Worm (Caenorhabditis elegans) whole organism, L4 larva: ENCODE results near the gene idpp-7.

Source experiments
- Y5F2A.4 ChIP-seq: fragments of 200-800 bp; sonication (Bioruptor generic); optimal IDR thresholded peaks from 2 replicates; lab custom pipeline; 2018; ENCODE audit warnings: mild to moderate bottlenecking, missing genetic modification characterization, missing compliant biosample characterization
- ceh-28 ChIP-seq: fragments of 150-350 bp; optimal IDR thresholded peaks from 2 replicates; lab custom pipeline; 2014; ENCODE audit warnings: missing biosample characterization, missing genetic modification reagents, missing genetic modification characterization
- daf-19 ChIP-seq: fragments of 200-800 bp; sonication (Bioruptor generic); conservative IDR thresholded peaks from 2 replicates; pipeline ENCODE4 v1.3.6; 2022; ENCODE audit warnings: missing genetic modification characterization, missing compliant biosample characterization
- dpl-1 ChIP-seq: fragments of 150-350 bp; optimal IDR thresholded peaks from 2 replicates; lab custom pipeline; 2014; ENCODE audit warnings: missing biosample characterization, missing genetic modification reagents, missing genetic modification characterization
- fos-1 ChIP-seq: fragments of 150-350 bp; optimal IDR thresholded peaks from 2 replicates; lab custom pipeline; 2014; ENCODE audit warnings: missing biosample characterization, missing genetic modification characterization
- jun-1 ChIP-seq: fragments of 150-350 bp; optimal IDR thresholded peaks from 2 replicates; lab custom pipeline; 2014; ENCODE audit warnings: missing biosample characterization, missing genetic modification reagents, missing genetic modification characterization
- lin-39 ChIP-seq: fragments of 150-350 bp; optimal IDR thresholded peaks from 2 replicates; lab custom pipeline; 2014; ENCODE audit warnings: missing biosample characterization, missing genetic modification reagents, missing genetic modification characterization
- nhr-77 ChIP-seq: fragments of 150-350 bp; optimal IDR thresholded peaks from 2 replicates; lab custom pipeline; 2014; ENCODE audit warnings: missing biosample characterization, missing genetic modification characterization

DNA sequence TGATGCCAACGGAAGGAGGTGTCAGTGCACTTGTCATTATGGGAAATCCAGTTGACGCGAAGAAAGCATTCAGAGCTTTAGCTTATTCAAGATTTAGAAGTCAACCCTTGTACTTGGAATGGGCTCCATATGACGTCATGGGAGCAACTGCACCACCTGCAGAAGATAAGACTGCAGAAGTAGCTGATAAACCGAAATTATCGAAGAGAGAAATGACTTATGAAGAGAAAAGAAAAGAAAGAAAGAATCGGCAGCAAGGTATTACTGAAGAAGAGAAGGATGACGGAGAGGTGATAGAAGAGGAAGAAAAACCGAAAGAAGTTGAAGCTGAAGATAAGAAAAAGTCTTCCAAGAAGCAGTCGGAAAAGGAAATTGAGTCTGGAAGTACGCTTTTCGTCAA is 8.4 kb downstream of the idpp-7 start:
- TF ChIP-seq ceh-28: no peak
- no peak for TF ChIP-seq jun-1 (tag; lab: Kevin White, UChicago)
- TF ChIP-seq nhr-77: no peak
- TF ChIP-seq dpl-1 (GFP tag; lab: Kevin White, UChicago): no peak
- TF ChIP-seq lin-39 (tag; lab: Kevin White, UChicago): no peak
- no peak for TF ChIP-seq Y5F2A.4 (GFP tag; lab: Kevin White, UChicago)
- no peak for TF ChIP-seq daf-19 (GFP tag; lab: Robert Waterston, UW)
- TF ChIP-seq fos-1: no peak
